Worm (Caenorhabditis elegans) whole organism, early embryonic: ENCODE results near the gene srx-10.

Source experiments
- B0310.2 ChIP-seq: sonication (generic microtip); optimal IDR thresholded peaks from 2 replicates; lab custom pipeline; 2016; ENCODE audit warnings: mild to moderate bottlenecking, missing genetic modification characterization, missing compliant biosample characterization
- F13C5.2 ChIP-seq: sonication (generic microtip); optimal IDR thresholded peaks from 2 replicates; lab custom pipeline; 2017; ENCODE audit warnings: mild to moderate bottlenecking, missing genetic modification characterization, inconsistent platforms, missing compliant biosample characterization
- aly-1 ChIP-seq: sonication (generic microtip); optimal IDR thresholded peaks from 2 replicates; lab custom pipeline; 2016; ENCODE audit warnings: missing genetic modification characterization, missing compliant biosample characterization
- ama-1 ChIP-seq: fragments of 150-350 bp; optimal IDR thresholded peaks from 2 replicates; lab custom pipeline; 2014
- ceh-13 ChIP-seq: fragments of 200-800 bp; sonication (Bioruptor generic); optimal IDR thresholded peaks from 2 replicates; lab custom pipeline; 2018; ENCODE audit warnings: mild to moderate bottlenecking, missing genetic modification characterization, missing compliant biosample characterization
- ceh-36 ChIP-seq: sonication (generic microtip); optimal IDR thresholded peaks from 2 replicates; lab custom pipeline; 2016; ENCODE audit warnings: missing genetic modification characterization, inconsistent platforms, missing compliant biosample characterization
- ets-7 ChIP-seq: sonication (generic microtip); optimal IDR thresholded peaks from 2 replicates; lab custom pipeline; 2016; ENCODE audit warnings: missing genotype, missing genetic modification characterization, missing compliant biosample characterization
- flt-1 ChIP-seq: fragments of 200-800 bp; sonication (Bioruptor generic); IDR thresholded peaks from 2 replicates; pipeline ENCODE4 v1.3.6; 2022; ENCODE audit warnings: missing genetic modification characterization, missing compliant biosample characterization
- hmbx-1 ChIP-seq: sonication (generic microtip); optimal IDR thresholded peaks from 2 replicates; lab custom pipeline; 2016; ENCODE audit warnings: mild to moderate bottlenecking, missing genetic modification characterization, missing compliant biosample characterization
- hmg-4 ChIP-seq: fragments of 200-800 bp; sonication (Bioruptor generic); optimal IDR thresholded peaks from 2 replicates; lab custom pipeline; 2018; ENCODE audit warnings: mild to moderate bottlenecking, missing genetic modification characterization, missing compliant biosample characterization
- hnd-1 ChIP-seq: sonication (generic microtip); optimal IDR thresholded peaks from 2 replicates; lab custom pipeline; 2016; ENCODE audit warnings: missing genetic modification characterization, missing compliant biosample characterization
- pes-1 ChIP-seq: fragments of 200-800 bp; sonication (Bioruptor generic); IDR thresholded peaks from 2 replicates; pipeline ENCODE4 v1.3.6; 2022; ENCODE audit warnings: missing genetic modification reagents, missing genetic modification characterization, missing compliant biosample characterization
- scrt-1 ChIP-seq: fragments of 200-800 bp; sonication (Bioruptor generic); IDR thresholded peaks from 2 replicates; pipeline ENCODE4 v1.3.6; 2022; ENCODE audit warnings: missing genetic modification characterization, missing compliant biosample characterization
- sea-1 ChIP-seq: fragments of 200-800 bp; sonication (Bioruptor generic); conservative IDR thresholded peaks from 2 replicates; pipeline ENCODE4 v1.3.6; 2022; ENCODE audit warnings: missing genetic modification characterization, missing compliant biosample characterization
- tbx-11 ChIP-seq: fragments of 200-800 bp; sonication (Bioruptor generic); IDR thresholded peaks from 2 replicates; pipeline ENCODE4 v1.3.6; 2022; ENCODE audit warnings: missing genetic modification characterization, missing compliant biosample characterization
- tbx-37 ChIP-seq: fragments of 200-800 bp; sonication (Bioruptor generic); conservative IDR thresholded peaks from 2 replicates; pipeline ENCODE4 v1.3.6; 2022; ENCODE audit warnings: missing genetic modification reagents, missing genetic modification characterization, missing compliant biosample characterization
- tra-4 ChIP-seq: sonication (generic microtip); optimal IDR thresholded peaks from 2 replicates; lab custom pipeline; 2017; ENCODE audit warnings: missing genetic modification characterization, missing compliant biosample characterization

The srx-10 gene

ce11 chrV:13934545-13934944 is 11.7 kb downstream of the srx-10 start, which contains the start of gene R10D12.1:
Gene R10D12.1, minus strand, starts transcription at chrV:13934645.
- no peak for TF ChIP-seq scrt-1
- no peak for TF ChIP-seq B0310.2 (tag; lab: Kevin White, UChicago)
- TF ChIP-seq tra-4, result no peak
- no peak for TF ChIP-seq tbx-37 (GFP tag; lab: Robert Waterston, UW)
- no peak for TF ChIP-seq ets-7 (tag; lab: Kevin White, UChicago)
- no peak for TF ChIP-seq F13C5.2
- TF ChIP-seq flt-1, result no peak
- no peak for TF ChIP-seq hmg-4 (GFP tag; lab: Kevin White, UChicago)
- TF ChIP-seq ceh-13 (GFP tag; lab: Kevin White, UChicago), result no peak
- TF ChIP-seq pes-1, result no peak
- no peak for TF ChIP-seq hnd-1 (tag; lab: Kevin White, UChicago)
- no peak for TF ChIP-seq tbx-11 (GFP tag; lab: Robert Waterston, UW)
- TF ChIP-seq hmbx-1 (tag; lab: Kevin White, UChicago), result no peak
- TF ChIP-seq aly-1, result no peak

- TF ChIP-seq flt-1 (no peak), hnd-1 (tag; lab: Kevin White, UChicago) (no peak), scrt-1 (no peak), B0310.2 (tag; lab: Kevin White, UChicago) (no peak), hmg-4 (GFP tag; lab: Kevin White, UChicago) (no peak), aly-1 (no peak), sea-1 (GFP tag; lab: Robert Waterston, UW) (no peak), ama-1 (lab: Kevin White, UChicago) (no peak), F13C5.2 (no peak)
Measured at ce11 chrV:13931952-13932351, 14.3 kb downstream of the srx-10 start.

- TF ChIP-seq ama-1 (lab: Kevin White, UChicago), result no peak
- no peak for TF ChIP-seq tbx-11 (GFP tag; lab: Robert Waterston, UW)
- no peak for TF ChIP-seq ceh-36
- TF ChIP-seq scrt-1, result no peak
- no peak for TF ChIP-seq pes-1
- TF ChIP-seq hmg-4 (GFP tag; lab: Kevin White, UChicago), result no peak
- no peak for TF ChIP-seq B0310.2 (tag; lab: Kevin White, UChicago)
- TF ChIP-seq flt-1, result no peak
- no peak for TF ChIP-seq ceh-13 (GFP tag; lab: Kevin White, UChicago)
Measured at ce11 chrV:13931225-13931624, 15.1 kb downstream of the srx-10 start, which contains the start of gene C06B3.16. Gene C06B3.16, plus strand, starts transcription at chrV:13931525.

- TF ChIP-seq hmg-4 (GFP tag; lab: Kevin White, UChicago) (no peak), scrt-1 (no peak), ets-7 (tag; lab: Kevin White, UChicago) (no peak), ama-1 (lab: Kevin White, UChicago) (no peak), flt-1 (no peak), F13C5.2 (no peak)
Measured at ce11 chrV:13929503-13929902, 16.8 kb downstream of the srx-10 start, which contains the start of gene srxa-13. Gene srxa-13, plus strand, starts transcription at chrV:13929803.

ce11 chrV:13926398-13926797 is 19.9 kb downstream of the srx-10 start, which contains the start of gene srxa-12:
Gene srxa-12, plus strand, starts transcription at chrV:13926698.
- TF ChIP-seq ceh-13 (GFP tag; lab: Kevin White, UChicago) (no peak), tbx-37 (GFP tag; lab: Robert Waterston, UW) (no peak), ceh-36 (no peak), ama-1 (lab: Kevin White, UChicago) (no peak), hmbx-1 (tag; lab: Kevin White, UChicago) (no peak), tbx-11 (GFP tag; lab: Robert Waterston, UW) (no peak), B0310.2 (tag; lab: Kevin White, UChicago) (no peak), scrt-1 (no peak), tra-4 (no peak), hnd-1 (tag; lab: Kevin White, UChicago) (no peak), pes-1 (no peak), aly-1 (no peak), sea-1 (GFP tag; lab: Robert Waterston, UW) (no peak)

- TF ChIP-seq flt-1, result no peak
- TF ChIP-seq ceh-36, result no peak
- TF ChIP-seq aly-1, result no peak
- no peak for TF ChIP-seq hnd-1 (tag; lab: Kevin White, UChicago)
- no peak for TF ChIP-seq ceh-13 (GFP tag; lab: Kevin White, UChicago)
- no peak for TF ChIP-seq tra-4
- TF ChIP-seq F13C5.2, result no peak
- no peak for TF ChIP-seq scrt-1
- TF ChIP-seq ets-7 (tag; lab: Kevin White, UChicago), result no peak
- no peak for TF ChIP-seq hmbx-1 (tag; lab: Kevin White, UChicago)
- no peak for TF ChIP-seq sea-1 (GFP tag; lab: Robert Waterston, UW)
- no peak for TF ChIP-seq pes-1
- TF ChIP-seq B0310.2 (tag; lab: Kevin White, UChicago), result no peak
- TF ChIP-seq tbx-11 (GFP tag; lab: Robert Waterston, UW), result no peak
- TF ChIP-seq hmg-4 (GFP tag; lab: Kevin White, UChicago), result no peak
- no peak for TF ChIP-seq ama-1 (lab: Kevin White, UChicago)
- no peak for TF ChIP-seq tbx-37 (GFP tag; lab: Robert Waterston, UW)
Measured at ce11 chrV:13923851-13924250, 22.4 kb downstream of the srx-10 start, which contains the start of gene srxa-11. Gene srxa-11, plus strand, starts transcription at chrV:13924151.

- TF ChIP-seq tra-4, result no peak
- TF ChIP-seq flt-1, result no peak
- no peak for TF ChIP-seq aly-1
- no peak for TF ChIP-seq F13C5.2
Measured at ce11 chrV:13920730-13921129, 25.6 kb downstream of the srx-10 start, which contains the start of gene srx-42. Gene srx-42, plus strand, starts transcription at chrV:13921030.

ce11 chrV:13918341-13918740 is 27.9 kb downstream of the srx-10 start, which contains the start of gene str-250:
Gene str-250, plus strand, starts transcription at chrV:13918641.
- no peak for TF ChIP-seq ceh-13 (GFP tag; lab: Kevin White, UChicago)
- no peak for TF ChIP-seq aly-1
- TF ChIP-seq sea-1 (GFP tag; lab: Robert Waterston, UW), result no peak
- TF ChIP-seq hmg-4 (GFP tag; lab: Kevin White, UChicago), result no peak
- no peak for TF ChIP-seq B0310.2 (tag; lab: Kevin White, UChicago)
- TF ChIP-seq tbx-37 (GFP tag; lab: Robert Waterston, UW), result no peak
- TF ChIP-seq ets-7 (tag; lab: Kevin White, UChicago), result no peak
- TF ChIP-seq scrt-1, result no peak
- TF ChIP-seq ceh-36, result no peak
- no peak for TF ChIP-seq F13C5.2
